Worm (Caenorhabditis elegans) whole organism, L4/young adult: ENCODE measurements around the gene C55A6.3.
A peak's percentile ranks its signal among the peaks of the same experiment; 100 is the strongest.

ENCODE experiments used
- W03F9.2 ChIP-seq: fragments of 150-350 bp; optimal IDR thresholded peaks from 2 replicates; lab custom pipeline; 2014; ENCODE audit warnings: missing biosample characterization, missing genetic modification characterization
- dao-5 ChIP-seq: sonication (generic microtip); optimal IDR thresholded peaks from 2 replicates; lab custom pipeline; 2016; ENCODE audit warnings: missing genotype, missing genetic modification characterization, moderate library complexity, missing compliant biosample characterization
- him-1 ChIP-seq: sonication (generic microtip); optimal IDR thresholded peaks from 2 replicates; lab custom pipeline; 2016; ENCODE audit warnings: missing genotype, missing genetic modification reagents, missing genetic modification characterization, missing compliant biosample characterization

C55A6.3 gene

DNA sequence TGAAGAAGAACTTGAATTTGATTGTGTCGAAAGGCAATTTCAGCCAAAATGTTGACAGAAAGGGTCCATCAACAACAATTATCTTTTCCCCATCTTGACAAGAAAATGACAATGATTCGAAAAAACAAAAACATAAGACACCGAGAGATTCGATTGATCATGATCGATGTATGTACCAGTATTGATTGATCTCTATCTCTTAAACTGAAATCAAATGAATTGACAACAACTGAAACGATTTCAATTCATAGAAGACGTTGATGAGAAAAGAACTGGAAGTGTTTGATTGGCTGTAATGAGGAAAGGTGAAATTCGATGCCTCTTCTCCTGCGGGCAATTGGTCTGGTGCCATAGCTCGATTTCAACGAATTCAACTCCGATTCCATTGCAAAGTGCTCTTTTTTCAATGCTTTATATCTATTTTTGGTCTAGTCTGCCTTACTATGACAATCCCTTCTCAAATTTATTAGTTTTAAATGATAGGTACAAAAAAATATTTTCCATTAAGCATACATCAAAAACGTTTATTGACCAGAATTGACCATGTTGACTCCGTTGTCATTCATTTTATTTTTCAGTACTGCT is 20.1 kb upstream of the C55A6.3 start:
- no peak for TF ChIP-seq W03F9.2 (tag; lab: Kevin White, UChicago)
- TF ChIP-seq him-1 (tag; lab: Kevin White, UChicago) = no peak
- no peak for TF ChIP-seq dao-5

DNA sequence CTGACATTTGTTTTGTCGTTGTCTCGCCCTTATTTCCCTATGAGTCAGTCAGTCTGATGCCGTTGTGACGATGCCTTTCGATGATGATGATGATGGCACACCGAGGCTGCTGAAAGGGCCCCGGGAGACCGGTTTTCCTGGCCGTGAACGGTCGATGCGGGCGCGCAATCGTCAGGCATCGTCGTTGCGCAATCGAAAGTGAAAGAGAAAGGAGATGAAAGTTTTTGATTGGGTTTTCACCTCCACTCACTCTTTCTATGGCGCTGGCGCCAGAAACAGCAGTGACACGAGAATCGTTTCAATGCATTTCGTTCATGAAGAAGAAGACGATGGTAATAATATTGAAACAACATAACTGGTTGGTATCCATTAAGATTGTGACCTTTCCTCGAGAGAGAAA is 19.6 kb upstream of the C55A6.3 start:
- TF ChIP-seq him-1 (tag; lab: Kevin White, UChicago) (no peak), W03F9.2 (tag; lab: Kevin White, UChicago) (no peak), dao-5 (no peak)

DNA sequence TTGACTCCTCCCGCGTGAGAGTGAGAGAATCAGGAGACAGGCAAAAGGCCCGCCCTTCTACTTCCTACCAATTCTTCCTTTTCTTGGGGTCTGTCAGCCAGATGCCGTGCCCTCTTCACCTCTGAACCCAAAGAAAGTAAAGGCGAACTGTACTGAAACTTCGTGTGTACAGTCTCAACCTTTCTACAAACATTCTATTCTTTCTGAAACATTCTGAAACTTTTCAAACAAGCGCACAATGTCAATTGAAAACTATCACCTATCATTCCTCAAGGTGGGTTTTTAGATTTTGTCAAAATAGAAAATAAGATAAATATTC is 19.2 kb upstream of the C55A6.3 start:
- no peak for TF ChIP-seq W03F9.2 (tag; lab: Kevin White, UChicago)
- no peak for TF ChIP-seq him-1 (tag; lab: Kevin White, UChicago)

DNA sequence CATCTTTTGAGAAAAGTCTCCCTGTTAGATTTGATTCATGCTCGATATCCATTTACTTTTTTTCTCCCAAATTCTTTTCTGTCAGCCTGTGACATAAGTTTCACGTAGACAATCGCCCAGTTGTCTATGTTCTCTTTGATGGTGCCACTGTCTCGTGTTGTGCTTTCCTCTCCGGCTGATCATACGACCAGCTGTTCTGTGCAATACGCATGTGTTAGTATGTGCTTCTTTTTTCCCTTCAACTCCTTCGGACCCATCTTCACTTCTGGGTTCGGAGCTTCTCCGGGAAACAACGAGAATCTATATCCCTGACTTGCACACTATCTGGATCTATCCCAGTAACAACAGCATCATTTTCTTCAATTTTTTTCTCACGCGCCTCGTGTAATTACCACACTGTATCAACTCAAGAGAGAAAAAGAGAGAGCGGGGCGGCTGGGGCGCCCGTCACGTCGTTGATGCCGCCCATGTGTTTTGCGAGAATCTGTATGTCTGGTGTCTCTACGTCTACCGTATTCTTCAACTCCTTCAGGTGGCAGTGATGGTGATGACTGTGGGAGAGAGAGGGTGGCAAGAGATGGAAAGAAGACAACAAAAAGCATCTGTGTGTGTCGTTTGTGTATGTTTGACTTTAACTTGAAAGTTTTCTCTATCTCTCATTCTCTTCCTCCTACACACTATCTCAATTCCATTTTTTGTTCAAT is 18.7 kb upstream of the C55A6.3 start:
- TF ChIP-seq him-1 (tag; lab: Kevin White, UChicago) (no peak), dao-5 (peak; percentile 43), W03F9.2 (tag; lab: Kevin White, UChicago) (peak; percentile 23)

DNA sequence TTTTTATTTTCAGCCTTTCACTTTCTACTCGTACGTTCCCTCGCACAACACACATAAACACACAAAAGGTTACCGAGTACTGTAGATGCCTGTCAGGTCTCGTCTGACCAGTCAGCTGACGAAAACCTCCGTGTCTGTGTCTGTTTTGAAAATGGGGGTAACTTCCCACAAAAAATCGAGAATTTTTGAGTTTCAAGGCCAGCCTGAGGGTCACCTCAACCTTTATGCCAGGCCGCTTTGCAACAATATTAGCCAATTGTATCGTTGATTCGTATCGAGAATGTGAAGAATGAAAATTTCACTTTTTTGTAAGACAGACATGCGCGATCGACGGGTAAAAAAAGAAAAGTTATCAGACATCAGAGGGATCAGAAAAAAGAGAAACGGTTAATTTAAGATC is 17.8 kb upstream of the C55A6.3 start:
- TF ChIP-seq dao-5 (no peak), W03F9.2 (tag; lab: Kevin White, UChicago) (no peak), him-1 (tag; lab: Kevin White, UChicago) (no peak)

DNA sequence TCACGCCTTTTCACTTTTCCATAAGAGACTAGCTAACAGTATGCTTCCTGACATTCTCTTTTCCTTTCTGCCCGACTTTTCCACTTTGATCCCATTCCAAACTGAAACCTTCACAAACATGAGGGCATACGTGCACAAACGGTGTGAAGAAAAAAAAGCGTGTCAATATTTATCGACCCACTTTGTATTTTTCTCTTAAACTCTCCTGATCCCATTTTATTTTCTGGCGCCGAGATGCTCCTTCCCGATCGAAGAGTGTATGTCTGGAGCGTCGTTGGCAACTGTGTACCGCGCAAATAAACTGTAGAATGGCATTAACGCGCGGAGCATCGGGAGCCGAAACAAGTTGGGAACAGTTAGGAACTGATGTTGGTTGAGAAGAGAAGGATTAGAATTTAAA is 16.2 kb upstream of the C55A6.3 start:
- no peak for TF ChIP-seq W03F9.2 (tag; lab: Kevin White, UChicago)
- TF ChIP-seq dao-5 = no peak
- TF ChIP-seq him-1 (tag; lab: Kevin White, UChicago) = no peak

DNA sequence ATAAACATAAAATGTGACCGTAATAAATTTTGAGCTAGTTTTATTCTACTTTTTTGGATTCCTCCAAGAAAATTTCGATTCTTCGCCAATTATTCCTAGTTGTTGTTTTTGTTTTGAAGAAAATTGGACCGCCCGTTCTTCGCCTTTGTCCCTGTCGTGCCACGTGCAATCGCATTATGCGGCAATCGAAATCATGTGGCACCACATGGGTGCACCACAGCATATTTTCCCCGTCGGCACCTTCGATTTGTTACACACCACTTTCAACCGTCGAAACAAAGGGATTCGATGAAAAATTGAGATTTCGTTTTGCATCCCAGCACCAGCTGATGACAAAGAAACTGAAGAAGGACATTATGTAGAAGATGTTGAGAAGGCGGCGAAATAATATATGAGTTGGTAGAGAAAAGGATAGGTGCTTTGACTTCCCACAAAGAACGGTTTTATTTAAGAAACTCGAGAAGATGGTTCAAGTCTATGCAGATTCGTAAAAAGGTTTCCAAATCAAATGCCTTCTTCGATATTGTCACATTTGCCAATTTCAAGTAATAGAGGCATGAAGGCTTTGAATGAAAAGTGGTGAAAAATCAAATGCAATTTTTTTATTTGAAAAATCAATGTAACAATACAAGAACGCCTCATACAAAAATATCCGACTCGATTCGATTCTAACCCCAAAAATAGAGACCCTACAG is 15.4 kb upstream of the C55A6.3 start:
- TF ChIP-seq W03F9.2 (tag; lab: Kevin White, UChicago) (no peak), dao-5 (no peak), him-1 (tag; lab: Kevin White, UChicago) (no peak)

DNA sequence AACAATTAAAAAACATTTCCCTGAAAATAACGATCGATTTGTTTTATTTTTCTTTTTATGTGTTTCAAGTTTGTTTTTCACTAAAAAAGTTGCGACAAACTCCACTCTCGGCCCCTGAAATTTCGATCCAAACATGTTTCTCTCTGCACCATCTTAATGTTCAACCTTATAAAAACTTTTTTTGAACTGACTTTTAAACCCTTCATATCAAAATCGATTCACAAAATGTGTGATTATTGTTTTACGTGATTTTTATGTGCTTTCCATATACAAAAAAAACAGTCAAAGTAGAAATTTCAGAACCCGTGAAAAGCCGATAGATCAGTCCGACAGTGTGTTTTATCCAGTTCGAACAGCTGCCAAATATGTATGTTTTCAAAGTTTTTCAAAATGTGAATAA is 14.2 kb upstream of the C55A6.3 start, which contains the start of gene ccch-1:
Gene ccch-1 (plus strand): TSS at position 301 of the 400 bp plus-strand sequence.
- TF ChIP-seq dao-5 (no peak), W03F9.2 (tag; lab: Kevin White, UChicago) (no peak), him-1 (tag; lab: Kevin White, UChicago) (no peak)

DNA sequence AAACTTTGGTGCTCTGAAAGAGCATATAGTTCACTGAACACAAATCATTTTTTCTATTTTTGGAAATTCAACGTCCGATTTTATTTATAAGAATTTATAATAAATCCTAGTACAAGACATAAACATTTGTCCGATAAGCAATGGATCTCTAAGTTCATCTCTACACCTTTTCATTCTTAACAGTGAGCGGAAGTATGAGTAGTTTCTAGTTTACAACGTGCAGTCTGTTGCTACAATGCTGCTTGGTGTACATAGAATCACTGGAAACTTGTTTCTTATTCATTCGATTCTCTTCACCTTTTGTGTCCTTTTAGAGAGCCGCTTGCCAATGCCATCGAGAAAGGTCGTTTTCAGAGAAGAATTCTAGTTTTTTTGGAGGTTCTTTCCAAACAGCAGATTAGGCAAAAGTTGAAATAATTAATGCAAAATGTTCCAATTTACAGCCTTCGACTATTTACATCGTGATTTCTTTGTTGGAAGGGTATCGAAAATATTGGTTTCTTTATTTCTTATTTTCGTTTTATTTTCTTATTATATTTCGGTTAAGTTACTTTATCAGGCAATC is 13.7 kb upstream of the C55A6.3 start:
- TF ChIP-seq dao-5 (no peak), him-1 (tag; lab: Kevin White, UChicago) (no peak), W03F9.2 (tag; lab: Kevin White, UChicago) (no peak)

DNA sequence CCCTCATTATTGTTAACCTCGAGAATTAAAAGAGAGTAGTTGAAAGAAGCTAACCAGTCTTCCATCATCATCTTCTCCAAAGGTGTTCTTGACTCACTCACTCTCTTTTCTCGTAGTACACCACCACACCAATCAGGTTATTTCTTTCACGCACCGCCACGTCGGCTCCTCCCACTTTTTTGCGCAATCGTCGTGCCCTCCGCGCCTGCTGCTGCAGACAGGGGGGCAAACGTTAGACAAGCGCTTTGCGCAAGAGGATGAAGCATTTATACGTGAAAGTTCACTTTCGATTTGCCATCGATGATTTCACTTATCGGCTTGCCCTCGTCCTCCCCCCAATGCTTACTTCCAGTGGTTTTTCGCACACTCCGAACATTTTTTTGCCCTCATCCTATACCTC is 12.0 kb upstream of the C55A6.3 start:
- TF ChIP-seq dao-5 = no peak
- no peak for TF ChIP-seq him-1 (tag; lab: Kevin White, UChicago)
- no peak for TF ChIP-seq W03F9.2 (tag; lab: Kevin White, UChicago)

DNA sequence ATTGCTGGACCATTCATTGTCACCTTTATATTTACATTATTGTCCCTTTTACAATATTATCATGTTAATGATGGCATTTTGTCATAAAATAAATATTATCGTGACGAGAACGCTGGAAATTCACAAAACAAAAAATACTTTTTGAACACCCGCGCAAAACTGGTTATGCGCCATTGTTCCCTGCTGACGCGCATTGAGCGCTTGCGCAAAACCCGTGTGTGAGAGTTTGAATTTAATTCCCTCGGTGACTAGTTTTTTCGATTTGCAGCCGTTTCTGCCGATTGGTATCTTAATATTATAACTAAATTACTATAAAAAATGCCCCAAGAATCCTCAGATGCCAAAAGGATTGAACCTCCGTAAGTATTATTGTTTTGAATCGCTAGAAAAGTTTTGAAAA is 8.1 kb upstream of the C55A6.3 start, which contains the start of gene pafo-1:
Gene pafo-1 (plus strand): TSS at position 256 of the 400 bp plus-strand sequence.
- no peak for TF ChIP-seq dao-5
- peak; percentile 85 for TF ChIP-seq W03F9.2 (tag; lab: Kevin White, UChicago)
- TF ChIP-seq him-1 (tag; lab: Kevin White, UChicago) = peak; percentile 12

DNA sequence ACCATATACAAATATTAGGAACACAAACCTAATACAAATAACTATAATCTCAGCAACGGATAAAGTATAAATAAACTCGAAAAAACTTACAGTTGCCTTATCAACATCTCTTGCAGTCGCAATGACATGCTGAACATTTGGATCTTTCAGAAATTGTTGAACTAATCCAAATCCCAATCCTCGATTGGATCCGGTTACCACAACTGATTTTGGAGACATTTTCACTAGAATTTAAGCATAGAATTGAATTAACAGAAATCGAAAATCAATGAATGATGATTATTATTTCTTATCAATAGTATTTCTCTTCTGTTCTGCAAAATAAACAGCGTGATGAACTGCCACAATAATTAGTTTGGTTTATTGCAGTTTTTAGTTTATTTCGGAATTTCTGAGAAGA is 6.9 kb upstream of the C55A6.3 start, which contains the start of the genes C55A6.11 and C55A6.7:
Gene C55A6.11 (plus strand): TSS at position 301 of the 400 bp plus-strand sequence.
Gene C55A6.7 (minus strand): TSS at position 316 of the 400 bp plus-strand sequence.
- no peak for TF ChIP-seq W03F9.2 (tag; lab: Kevin White, UChicago)
- no peak for TF ChIP-seq him-1 (tag; lab: Kevin White, UChicago)
- TF ChIP-seq dao-5 = no peak

DNA sequence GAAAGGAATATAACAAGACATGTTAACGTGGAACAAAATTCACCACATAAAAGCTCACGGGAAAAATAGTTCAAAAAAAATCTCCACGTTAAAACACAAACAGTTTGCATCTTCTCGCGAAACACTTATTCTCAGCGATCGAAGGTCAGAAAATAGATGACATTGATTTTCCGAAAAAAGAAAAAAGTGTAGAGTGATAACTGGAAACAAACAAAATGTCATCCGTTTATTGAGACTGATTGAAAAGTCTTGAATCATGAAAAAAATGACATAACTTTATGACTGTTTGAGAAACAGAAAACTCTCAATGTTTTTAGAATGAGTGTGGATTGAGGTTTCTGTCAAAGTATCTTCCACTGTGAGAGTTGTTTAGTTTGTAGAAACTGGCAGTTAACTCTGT is 4.5 kb upstream of the C55A6.3 start, which contains the start of gene C55A6.4:
Gene C55A6.4 (minus strand): TSS at position 101 of the 400 bp plus-strand sequence.
- no peak for TF ChIP-seq dao-5
- no peak for TF ChIP-seq W03F9.2 (tag; lab: Kevin White, UChicago)
- no peak for TF ChIP-seq him-1 (tag; lab: Kevin White, UChicago)
